2 worm cellular contexts compared by ENCODE assay signal in the genomic region with DNA sequence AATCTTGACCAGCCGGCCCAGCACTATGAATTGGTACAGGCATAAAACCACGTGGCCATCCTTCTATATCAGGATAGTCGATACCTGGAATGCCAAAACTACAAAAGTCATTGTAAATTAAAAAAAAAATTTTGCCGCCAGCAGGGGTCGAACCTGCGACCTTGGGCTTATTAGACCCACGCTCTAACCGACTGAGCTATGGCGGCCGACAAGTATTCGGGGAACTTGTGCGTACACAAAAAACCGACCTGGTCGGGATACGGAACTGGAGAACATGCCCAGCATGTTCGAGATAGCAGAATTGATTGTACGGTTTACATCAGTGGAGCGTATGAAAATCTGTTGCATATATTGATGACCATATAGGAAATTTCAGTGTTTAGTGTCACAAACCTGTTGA.
TF ChIP-seq lines count a peak whose summit lies in the region.

No protein-coding gene starts in this region.

TF ChIP-seq in whole organism, L1 larva, 84 proteins besides CTCF, POLR2A, EP300 and RAD21 (continued from another document):
- TF ChIP-seq xbp-1 (tag; optimal IDR thresholded peaks at IDR 0.05; lab: Kevin White, UChicago) (peak; percentile 49), unc-86 (tag; optimal IDR thresholded peaks at IDR 0.05; lab: Kevin White, UChicago) (no peak), fkh-4 (tag; optimal IDR thresholded peaks at IDR 0.05; lab: Kevin White, UChicago; ENCODE audit: borderline replicate concordance) (no peak)

TF ChIP-seq in whole organism, young adult, 124 proteins besides CTCF, POLR2A, EP300 and RAD21 (continued from another document):
- TF ChIP-seq attf-3 (GFP tag; conservative IDR thresholded peaks at IDR 0.05; lab: Robert Waterston, UW) = 0 out of 2 replicates have a peak, but pooled peaks have one; percentile 48
- TF ChIP-seq gei-17 (GFP tag; optimal IDR thresholded peaks at IDR 0.05; lab: Kevin White, UChicago) = no peak
- TF ChIP-seq C06A6.2 (GFP tag; conservative IDR thresholded peaks at IDR 0.05; lab: Robert Waterston, UW) = peak; percentile 63
- TF ChIP-seq madf-6 (GFP tag; IDR thresholded peaks at IDR 0.05; lab: Robert Waterston, UW) = peak; percentile 85
- TF ChIP-seq xnd-1 (tag; optimal IDR thresholded peaks at IDR 0.05; lab: Kevin White, UChicago) = peak; percentile 2
- TF ChIP-seq ceh-91 (GFP tag; IDR thresholded peaks at IDR 0.05; lab: Robert Waterston, UW) = peak; percentile 55; the same call in 1 of the 2 replicates
- TF ChIP-seq unc-62 (GFP tag; optimal IDR thresholded peaks at IDR 0.05; lab: Kevin White, UChicago) = no peak
- TF ChIP-seq snpc-1.3 (tag; optimal IDR thresholded peaks at IDR 0.05; lab: Kevin White, UChicago; ENCODE audit: insufficient read depth) = peak; percentile 18
- TF ChIP-seq zfh-2 (GFP tag; conservative IDR thresholded peaks at IDR 0.05; lab: Robert Waterston, UW) = no peak
- TF ChIP-seq F10E7.11 (tag; optimal IDR thresholded peaks at IDR 0.05; lab: Kevin White, UChicago) = no peak
- peak; percentile 31 for TF ChIP-seq K12H6.12 (tag; optimal IDR thresholded peaks at IDR 0.05; lab: Kevin White, UChicago)
- TF ChIP-seq attf-6 (GFP tag; IDR thresholded peaks at IDR 0.05; lab: Robert Waterston, UW) = peak; percentile 62; the same call in 1 of the 2 replicates
- TF ChIP-seq Y95B8A.8 (GFP tag; IDR thresholded peaks at IDR 0.05; lab: Robert Waterston, UW) = no peak
- peak; percentile 97 for TF ChIP-seq snpc-1.1 (tag; optimal IDR thresholded peaks at IDR 0.05; lab: Kevin White, UChicago; ENCODE audit: insufficient read depth)
- peak; percentile 31 for TF ChIP-seq chd-7 (tag; optimal IDR thresholded peaks at IDR 0.05; lab: Kevin White, UChicago)
- peak; percentile 69 for TF ChIP-seq lsl-1 (GFP tag; optimal IDR thresholded peaks at IDR 0.05; lab: Kevin White, UChicago)
- TF ChIP-seq F37B4.10 (GFP tag; IDR thresholded peaks at IDR 0.05; lab: Robert Waterston, UW) = 0 out of 2 replicates have a peak, but pooled peaks have one; percentile 72
- peak; percentile 89 for TF ChIP-seq mcd-1 (GFP tag; IDR thresholded peaks at IDR 0.05; lab: Robert Waterston, UW)
- no peak for TF ChIP-seq T26A5.8 (tag; optimal IDR thresholded peaks at IDR 0.05; lab: Kevin White, UChicago)
- TF ChIP-seq hmg-20 (GFP tag; IDR thresholded peaks at IDR 0.05; lab: Robert Waterston, UW) = peak; percentile 53; the same call in 1 of the 2 replicates
- TF ChIP-seq B0019.2 (GFP tag; conservative IDR thresholded peaks at IDR 0.05; lab: Robert Waterston, UW) = 0 out of 2 replicates have a peak, but pooled peaks have one; percentile 43
- TF ChIP-seq snpc-3.4 (tag; optimal IDR thresholded peaks at IDR 0.05; lab: Kevin White, UChicago) = peak; percentile 98
- TF ChIP-seq T07F8.4 (tag; optimal IDR thresholded peaks at IDR 0.05; lab: Kevin White, UChicago) = peak; percentile 17
- peak; percentile 89 for TF ChIP-seq Y56A3A.18 (GFP tag; IDR thresholded peaks at IDR 0.05; lab: Robert Waterston, UW)
